Fruit fly (Drosophila melanogaster): Measurements from ENCODE around the gene GstD4.

DNA sequence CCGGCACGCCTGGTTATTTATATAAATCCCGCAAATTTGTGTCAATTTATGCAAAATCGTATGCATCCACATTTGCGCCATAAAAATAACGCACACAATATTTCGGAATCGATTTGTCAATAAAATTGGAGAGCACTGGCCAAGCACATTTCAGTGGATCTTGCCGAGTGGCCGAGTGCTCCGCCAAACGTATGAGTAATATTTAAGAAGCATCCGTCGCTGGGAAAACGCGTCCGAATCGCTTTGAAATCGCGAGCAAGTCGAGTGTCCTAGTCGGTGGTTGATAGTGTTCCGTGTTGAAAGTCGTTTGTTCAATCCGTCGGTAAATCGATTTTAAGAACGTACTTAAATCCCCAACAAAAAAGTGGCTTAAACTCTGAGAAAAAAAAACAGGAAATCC lies 13.1 kb downstream of the GstD4 start, which contains the start of gene CG33098:
- TF ChIP-seq fd85E (GFP tag; optimal IDR thresholded peaks at IDR 0.05), result no peak
- TF ChIP-seq fkh (GFP tag; optimal IDR thresholded peaks at IDR 0.05), result no peak
- no peak for TF ChIP-seq OdsH (GFP tag; optimal IDR thresholded peaks at IDR 0.05)
- no peak for TF ChIP-seq CG6854 (GFP tag; optimal IDR thresholded peaks at IDR 0.05)
- no peak for TF ChIP-seq Blimp-1 (GFP tag; optimal IDR thresholded peaks at IDR 0.05)
- no peak for TF ChIP-seq CG6276 (GFP tag; optimal IDR thresholded peaks at IDR 0.05)
- TF ChIP-seq CG11294 (GFP tag; IDR thresholded peaks at IDR 0.05), result no peak
- no peak for TF ChIP-seq CG4318 (GFP tag; optimal IDR thresholded peaks at IDR 0.05)
- no peak for TF ChIP-seq acj6 (GFP tag; optimal IDR thresholded peaks at IDR 0.05)
